Worm (Caenorhabditis elegans) whole organism, L1 larva: ENCODE results near the gene C29A12.6.
A peak's percentile ranks its signal among the peaks of the same experiment; 100 is the strongest.

Experiments
- elt-3 ChIP-seq, 6 experiments: fragments of 150-350 bp in 1 of 6; sonication (generic microtip); optimal IDR thresholded peaks; 2 replicates each; lab custom pipeline; 2017 to 2018; ENCODE audit warnings: missing biosample characterization in 6 of 6, missing genetic modification characterization in 6 of 6, inconsistent platforms in 1 of 6
- fkh-8 ChIP-seq: sonication (generic microtip); optimal IDR thresholded peaks from 2 replicates; lab custom pipeline; 2016; ENCODE audit warnings: mild to moderate bottlenecking, missing genetic modification characterization, missing compliant biosample characterization
- lin-13 ChIP-seq: fragments of 150-350 bp; optimal IDR thresholded peaks from 2 replicates; lab custom pipeline; 2014; ENCODE audit warnings: missing biosample characterization, missing genetic modification reagents, missing genetic modification characterization
- lin-39 ChIP-seq: fragments of 150-350 bp; optimal IDR thresholded peaks from 2 replicates; lab custom pipeline; 2014; ENCODE audit warnings: missing biosample characterization, missing genetic modification reagents, missing genetic modification characterization
- nhr-237 ChIP-seq: fragments of 150-350 bp; optimal IDR thresholded peaks from 2 replicates; lab custom pipeline; 2014; ENCODE audit warnings: missing biosample characterization, missing genetic modification characterization
- nhr-28 ChIP-seq: fragments of 150-350 bp; optimal IDR thresholded peaks from 2 replicates; lab custom pipeline; 2014; ENCODE audit warnings: missing biosample characterization, missing genetic modification characterization
- zag-1 ChIP-seq: fragments of 150-350 bp; optimal IDR thresholded peaks from 2 replicates; lab custom pipeline; 2014; ENCODE audit warnings: missing biosample characterization, missing genetic modification characterization

DNA sequence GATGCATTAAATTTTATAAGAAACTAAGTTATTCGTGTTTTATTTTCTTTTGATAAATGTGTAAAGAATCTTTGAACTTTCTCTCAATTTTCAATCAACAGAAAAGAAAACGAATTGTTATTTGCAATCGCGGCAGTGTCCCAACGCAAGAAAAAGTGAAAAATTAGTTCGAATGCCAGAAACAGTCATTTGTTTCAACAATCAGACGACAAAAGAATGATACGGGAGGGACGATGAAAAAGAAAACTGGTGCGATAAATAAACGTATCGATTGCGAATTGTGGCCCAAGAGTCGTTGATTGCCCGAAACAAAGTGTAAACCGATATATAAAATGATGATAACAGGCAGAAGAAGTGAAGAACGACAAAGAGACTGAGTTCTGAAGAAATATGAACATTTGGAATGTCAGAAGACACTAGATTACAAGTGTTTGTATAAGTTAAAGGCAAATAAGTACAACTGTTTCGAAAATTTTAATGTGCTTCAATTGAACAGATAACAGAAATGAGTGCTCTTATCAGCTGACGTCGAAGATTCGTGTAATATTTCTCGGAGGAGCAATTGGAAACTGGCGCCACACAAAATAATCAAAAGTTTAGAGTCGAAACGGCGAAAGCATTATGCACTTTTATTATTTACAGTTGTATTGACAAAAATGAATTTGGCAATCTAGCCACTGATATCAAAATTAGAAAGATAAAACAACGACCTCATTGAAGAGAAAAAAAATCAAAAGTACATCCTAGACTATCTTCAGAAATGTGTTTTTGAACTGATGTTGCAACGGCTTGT lies 31.0 kb downstream of the C29A12.6 start:
- TF ChIP-seq nhr-28 (tag; lab: Kevin White, UChicago), result no peak
- no peak for TF ChIP-seq zag-1 (tag; lab: Kevin White, UChicago)
- no peak for TF ChIP-seq lin-39 (tag; lab: Kevin White, UChicago)
- TF ChIP-seq lin-13, result no peak
- no peak for TF ChIP-seq fkh-8
- peak in 1 of 6 experiments; percentile 57 for TF ChIP-seq elt-3 (tag; optimal IDR thresholded peaks at IDR 0.05; lab: Kevin White, UChicago)
- no peak for TF ChIP-seq nhr-237 (tag; lab: Kevin White, UChicago)
